Worm (Caenorhabditis elegans) whole organism, L3 larva: ENCODE measurements around the gene srx-58.
A peak's percentile ranks its signal among the peaks of the same experiment; 100 is the strongest.

Source experiments
- R02D3.7 ChIP-seq: fragments of 150-350 bp; optimal IDR thresholded peaks from 2 replicates; lab custom pipeline; 2014; ENCODE audit warnings: missing biosample characterization, missing genetic modification characterization
- aly-2 ChIP-seq: fragments of 150-350 bp; optimal IDR thresholded peaks from 2 replicates; lab custom pipeline; 2014; ENCODE audit warnings: missing biosample characterization, missing genetic modification characterization
- ama-1 ChIP-seq: fragments of 150-350 bp; optimal IDR thresholded peaks from 2 replicates; lab custom pipeline; 2018
- ceh-16 ChIP-seq: sonication (generic microtip); optimal IDR thresholded peaks from 2 replicates; lab custom pipeline; 2017; ENCODE audit warnings: missing biosample characterization, missing genetic modification characterization
- ceh-28 ChIP-seq: fragments of 150-350 bp; optimal IDR thresholded peaks from 2 replicates; lab custom pipeline; 2014; ENCODE audit warnings: missing biosample characterization, missing genetic modification reagents, missing genetic modification characterization
- ceh-9 ChIP-seq: sonication (generic microtip); optimal IDR thresholded peaks from 2 replicates; lab custom pipeline; 2018; ENCODE audit warnings: missing biosample characterization, missing genetic modification characterization
- daf-12 ChIP-seq: fragments of 150-350 bp; optimal IDR thresholded peaks from 2 replicates; lab custom pipeline; 2014; ENCODE audit warnings: missing biosample characterization, missing genetic modification reagents, missing genetic modification characterization
- egl-27 ChIP-seq: sonication (generic microtip); optimal IDR thresholded peaks from 4 replicates; lab custom pipeline; 2017; ENCODE audit warnings: missing biosample characterization, missing genetic modification reagents, missing genetic modification characterization
- egl-5 ChIP-seq: fragments of 150-350 bp; optimal IDR thresholded peaks from 2 replicates; lab custom pipeline; 2017; ENCODE audit warnings: missing biosample characterization, missing genetic modification reagents, missing genetic modification characterization, inconsistent platforms
- elt-2 ChIP-seq: sonication (generic microtip); optimal IDR thresholded peaks from 2 replicates; lab custom pipeline; 2016; ENCODE audit warnings: missing genetic modification reagents, mild to moderate bottlenecking, missing genetic modification characterization, missing compliant biosample characterization
- elt-3 ChIP-seq, 3 experiments: fragments of 150-350 bp in 1 of 3; sonication (generic microtip) in 2 of 3; optimal IDR thresholded peaks; 2 replicates in 2 of 3; 4 replicates in 1 of 3; lab custom pipeline; 2014 to 2017; ENCODE audit warnings: missing biosample characterization in 3 of 3, missing genetic modification characterization in 3 of 3
- eor-1 ChIP-seq, 2 experiments: fragments of 150-350 bp; optimal IDR thresholded peaks; 2 replicates each; lab custom pipeline; 2014 to 2018; ENCODE audit warnings: missing biosample characterization in 2 of 2, missing genetic modification characterization in 2 of 2
- fkh-10 ChIP-seq: sonication (generic microtip); optimal IDR thresholded peaks from 2 replicates; lab custom pipeline; 2017; ENCODE audit warnings: missing biosample characterization, missing genetic modification reagents, missing genetic modification characterization
- fkh-2 ChIP-seq: fragments of 150-350 bp; optimal IDR thresholded peaks from 2 replicates; lab custom pipeline; 2014; ENCODE audit warnings: missing biosample characterization, missing genetic modification reagents, missing genetic modification characterization
- fos-1 ChIP-seq: fragments of 150-350 bp; optimal IDR thresholded peaks from 2 replicates; lab custom pipeline; 2014; ENCODE audit warnings: missing biosample characterization, missing genetic modification characterization
- hmg-11 ChIP-seq: sonication (generic microtip); optimal IDR thresholded peaks from 2 replicates; lab custom pipeline; 2016; ENCODE audit warnings: missing genetic modification characterization, missing compliant biosample characterization
- lin-15B ChIP-seq: fragments of 150-350 bp; optimal IDR thresholded peaks from 2 replicates; lab custom pipeline; 2014; ENCODE audit warnings: missing biosample characterization, missing genetic modification characterization
- lsy-12 ChIP-seq: sonication (generic microtip); optimal IDR thresholded peaks from 2 replicates; lab custom pipeline; 2016; ENCODE audit warnings: mild to moderate bottlenecking, missing genetic modification characterization, missing compliant biosample characterization
- mdl-1 ChIP-seq: fragments of 150-350 bp; optimal IDR thresholded peaks from 2 replicates; lab custom pipeline; 2014; ENCODE audit warnings: missing biosample characterization, missing genetic modification characterization
- mml-1 ChIP-seq: fragments of 150-350 bp; sonication (generic microtip); optimal IDR thresholded peaks from 3 replicates; lab custom pipeline; 2014; ENCODE audit warnings: missing biosample characterization, missing genetic modification characterization
- nfya-1 ChIP-seq: sonication (generic microtip); optimal IDR thresholded peaks from 2 replicates; lab custom pipeline; 2017; ENCODE audit warnings: missing genetic modification characterization, mild to moderate bottlenecking, missing compliant biosample characterization, antibody characterized with exemption, moderate library complexity; ENCODE audit not compliant: insufficient read depth
- nhr-11 ChIP-seq: fragments of 150-350 bp; optimal IDR thresholded peaks from 2 replicates; lab custom pipeline; 2014; ENCODE audit warnings: missing biosample characterization, missing genetic modification characterization
- nhr-12 ChIP-seq: fragments of 150-350 bp; optimal IDR thresholded peaks from 2 replicates; lab custom pipeline; 2014; ENCODE audit warnings: missing biosample characterization, missing genetic modification characterization
- nhr-237 ChIP-seq: fragments of 150-350 bp; optimal IDR thresholded peaks from 2 replicates; lab custom pipeline; 2014; ENCODE audit warnings: missing biosample characterization, missing genetic modification characterization
- nhr-25 ChIP-seq: sonication (generic microtip); optimal IDR thresholded peaks from 2 replicates; lab custom pipeline; 2017; ENCODE audit warnings: missing biosample characterization, missing genetic modification characterization
- nhr-67 ChIP-seq: fragments of 150-350 bp; optimal IDR thresholded peaks from 2 replicates; lab custom pipeline; 2014; ENCODE audit warnings: missing biosample characterization, missing genetic modification characterization
- nhr-76 ChIP-seq: fragments of 150-350 bp; sonication (generic microtip); optimal IDR thresholded peaks from 5 replicates; lab custom pipeline; 2014; ENCODE audit warnings: missing biosample characterization, missing genetic modification characterization
- pha-4 ChIP-seq: fragments of 150-350 bp; optimal IDR thresholded peaks from 2 replicates; lab custom pipeline; 2014; ENCODE audit warnings: missing biosample characterization, missing genetic modification reagents, missing genetic modification characterization
- pqm-1 ChIP-seq: fragments of 150-350 bp; optimal IDR thresholded peaks from 2 replicates; lab custom pipeline; 2017; ENCODE audit warnings: missing biosample characterization, missing genetic modification characterization, inconsistent platforms
- sea-2 ChIP-seq: fragments of 150-350 bp; sonication (generic microtip); optimal IDR thresholded peaks from 4 replicates; lab custom pipeline; 2014; ENCODE audit warnings: missing biosample characterization, missing genetic modification reagents, missing genetic modification characterization
- snpc-4 ChIP-seq: fragments of 150-350 bp; optimal IDR thresholded peaks from 2 replicates; lab custom pipeline; 2014; ENCODE audit warnings: missing biosample characterization, missing genetic modification characterization
- unc-62 ChIP-seq: fragments of 150-350 bp; sonication (generic microtip); optimal IDR thresholded peaks from 4 replicates; lab custom pipeline; 2014; ENCODE audit warnings: missing biosample characterization, missing genetic modification reagents, missing genetic modification characterization
- ztf-4 ChIP-seq: fragments of 150-350 bp; optimal IDR thresholded peaks from 2 replicates; lab custom pipeline; 2014; ENCODE audit warnings: missing biosample characterization, missing genetic modification characterization

srx-58 gene

ce11 chrV:15388820-15389384, 36.4 kb downstream of the srx-58 start, which contains the start of gene srh-170:
TSS of gene srh-170 (minus strand) at chrV:15388870.
- no peak for TF ChIP-seq nhr-12 (tag; lab: Kevin White, UChicago)
- no peak for TF ChIP-seq nhr-76 (tag; lab: Kevin White, UChicago)
- TF ChIP-seq nhr-237 (tag; lab: Kevin White, UChicago): no peak
- TF ChIP-seq pqm-1 (tag; lab: Kevin White, UChicago): no peak
- no peak for TF ChIP-seq nhr-25
- no peak for TF ChIP-seq mdl-1 (tag; lab: Kevin White, UChicago)
- TF ChIP-seq egl-27 (tag; lab: Kevin White, UChicago): no peak
- TF ChIP-seq nhr-67 (tag; lab: Kevin White, UChicago): no peak
- TF ChIP-seq ztf-4 (tag; lab: Kevin White, UChicago): no peak
- no peak for TF ChIP-seq egl-5
- no peak for TF ChIP-seq mml-1 (tag; lab: Kevin White, UChicago)

ce11 chrV:15392064-15392463, 39.6 kb downstream of the srx-58 start:
- TF ChIP-seq ceh-28 (tag; lab: Kevin White, UChicago) (no peak), ceh-16 (tag; lab: Kevin White, UChicago) (no peak)

- TF ChIP-seq lin-15B (tag; lab: Kevin White, UChicago): peak; percentile 41
- TF ChIP-seq nhr-12 (tag; lab: Kevin White, UChicago): no peak
- TF ChIP-seq elt-2 (tag; lab: Kevin White, UChicago): peak; percentile 4
- TF ChIP-seq pha-4 (tag; lab: Kevin White, UChicago): peak; percentile 6
Observed at ce11 chrV:15394906-15395305, 42.4 kb downstream of the srx-58 start, which contains the start of gene T06E6.1. TSS of gene T06E6.1 (minus strand) at chrV:15394961.

DNA sequence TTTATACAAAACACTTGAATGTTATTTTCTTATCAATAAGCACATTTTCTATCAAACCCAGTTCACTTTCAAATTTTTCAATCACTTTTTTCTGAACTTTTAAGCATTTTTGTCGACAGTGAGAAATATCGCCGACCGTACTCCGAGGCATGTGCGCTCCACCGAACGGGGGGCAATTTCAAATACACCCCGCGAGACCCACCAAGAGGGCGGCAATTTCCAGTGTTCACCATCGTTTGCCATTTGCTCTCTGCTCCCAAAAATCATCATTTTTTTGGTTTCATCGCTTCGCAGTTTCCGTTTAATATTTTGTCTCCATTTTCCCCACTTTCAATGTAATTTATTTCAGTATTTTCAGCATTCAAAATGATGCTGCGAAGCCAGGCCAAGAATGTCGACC, 42.9 kb downstream of the srx-58 start, which contains the start of gene cyb-3:
TSS of gene cyb-3 (plus strand) at position 350 of the 400 bp plus-strand sequence.
- TF ChIP-seq elt-3 (tag; optimal IDR thresholded peaks at IDR 0.05; lab: Kevin White, UChicago): no peak
- no peak for TF ChIP-seq eor-1 (tag; optimal IDR thresholded peaks at IDR 0.05; lab: Kevin White, UChicago)
- no peak for TF ChIP-seq nhr-237 (tag; lab: Kevin White, UChicago)
- TF ChIP-seq egl-5: no peak
- no peak for TF ChIP-seq lsy-12 (tag; lab: Kevin White, UChicago)
- no peak for TF ChIP-seq unc-62 (GFP tag; lab: Kevin White, UChicago)
- no peak for TF ChIP-seq fkh-10 (GFP tag; lab: Kevin White, UChicago)
- no peak for TF ChIP-seq fkh-2 (tag; lab: Kevin White, UChicago)
- TF ChIP-seq ama-1: no peak
- TF ChIP-seq nhr-11: no peak
- TF ChIP-seq daf-12 (tag; lab: Kevin White, UChicago): no peak
- TF ChIP-seq egl-27 (tag; lab: Kevin White, UChicago): no peak
- no peak for TF ChIP-seq fos-1 (tag; lab: Kevin White, UChicago)
- TF ChIP-seq elt-2 (tag; lab: Kevin White, UChicago): no peak
- no peak for TF ChIP-seq R02D3.7
- TF ChIP-seq ceh-9 (tag; lab: Kevin White, UChicago): no peak
- TF ChIP-seq, all 47 proteins: peak for 0

DNA sequence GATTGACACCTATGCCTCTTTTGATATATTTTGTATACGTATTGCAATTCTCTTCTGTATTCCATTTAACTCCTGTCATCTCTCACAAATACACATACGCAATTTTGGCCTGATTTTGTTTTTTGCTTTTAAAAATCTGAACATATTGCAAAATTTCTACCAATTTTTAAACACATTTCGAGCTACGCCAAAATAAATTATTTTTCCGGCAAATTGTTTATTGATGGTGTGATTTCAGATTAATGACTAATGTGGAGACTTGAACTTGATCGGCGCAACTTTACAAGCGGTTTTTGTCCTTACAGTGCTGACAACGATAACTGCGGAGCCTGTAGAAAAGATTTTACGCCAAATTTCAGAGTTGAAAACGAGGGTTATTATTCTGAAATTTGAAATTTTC, 44.7 kb downstream of the srx-58 start:
- no peak for TF ChIP-seq eor-1 (tag; optimal IDR thresholded peaks at IDR 0.05; lab: Kevin White, UChicago)
- TF ChIP-seq snpc-4 (tag; lab: Kevin White, UChicago): no peak
- no peak for TF ChIP-seq unc-62 (GFP tag; lab: Kevin White, UChicago)
- TF ChIP-seq nhr-11: no peak
- TF ChIP-seq elt-2 (tag; lab: Kevin White, UChicago): no peak
- TF ChIP-seq nhr-12 (tag; lab: Kevin White, UChicago): no peak
- no peak for TF ChIP-seq ztf-4 (tag; lab: Kevin White, UChicago)
- no peak for TF ChIP-seq nfya-1 (tag; lab: Kevin White, UChicago)
- no peak for TF ChIP-seq mdl-1 (tag; lab: Kevin White, UChicago)
- TF ChIP-seq sea-2 (GFP tag; lab: Kevin White, UChicago): no peak
- no peak for TF ChIP-seq hmg-11 (tag; lab: Kevin White, UChicago)
- TF ChIP-seq aly-2 (tag; lab: Kevin White, UChicago): no peak
